Fruit fly (Drosophila melanogaster) whole organism, embryonic: ENCODE data around the gene Mvb12.

ENCODE experiments used
- ATbp ChIP-seq: fragments of 200-800 bp; sonication (Bioruptor generic); optimal IDR thresholded peaks from 2 replicates; lab custom pipeline; 2017; ENCODE audit warnings: missing biosample characterization, mild to moderate bottlenecking, missing genetic modification characterization, missing genetic modification reagents
- Antp ChIP-seq: fragments of 200-800 bp; sonication (Bioruptor generic); optimal IDR thresholded peaks from 3 replicates; lab custom pipeline; 2016; ENCODE audit warnings: missing biosample characterization, missing genetic modification characterization
- Bdp1 ChIP-seq: fragments of 200-800 bp; sonication (Bioruptor generic); optimal IDR thresholded peaks from 3 replicates; lab custom pipeline; 2016; ENCODE audit warnings: missing biosample characterization, missing genetic modification characterization
- CG1024 ChIP-seq: fragments of 200-800 bp; sonication (Bioruptor generic); IDR thresholded peaks from 2 replicates; pipeline ENCODE4 v1.3.6; 2022; ENCODE audit warnings: missing biosample characterization, missing genetic modification characterization
- CG10321 ChIP-seq: fragments of 200-800 bp; sonication (Bioruptor generic); IDR thresholded peaks from 2 replicates; pipeline ENCODE4 v1.3.6; 2022; ENCODE audit warnings: missing biosample characterization, missing genetic modification characterization
- CG10431 ChIP-seq: fragments of 200-800 bp; sonication (Bioruptor generic); optimal IDR thresholded peaks from 3 replicates; lab custom pipeline; 2018; ENCODE audit warnings: missing biosample characterization, mild to moderate bottlenecking, missing genetic modification characterization
- CG11247 ChIP-seq: fragments of 200-800 bp; sonication (Bioruptor generic); IDR thresholded peaks from 2 replicates; pipeline ENCODE4 v1.3.6; 2022; ENCODE audit warnings: missing biosample characterization, missing genetic modification characterization
- CG11723 ChIP-seq: fragments of 200-800 bp; sonication (Bioruptor generic); optimal IDR thresholded peaks from 2 replicates; lab custom pipeline; 2017; ENCODE audit warnings: missing biosample characterization, mild to moderate bottlenecking, missing genetic modification characterization
- CG12942 ChIP-seq: fragments of 200-800 bp; sonication (Bioruptor generic); optimal IDR thresholded peaks from 3 replicates; lab custom pipeline; 2016; ENCODE audit warnings: missing biosample characterization, missing genetic modification characterization
- CG15011 ChIP-seq: fragments of 200-800 bp; sonication (Bioruptor generic); optimal IDR thresholded peaks from 3 replicates; lab custom pipeline; 2018; ENCODE audit warnings: missing biosample characterization, mild to moderate bottlenecking, missing genetic modification characterization
- CG1647 ChIP-seq: fragments of 200-800 bp; sonication (Bioruptor generic); optimal IDR thresholded peaks from 3 replicates; lab custom pipeline; 2016; ENCODE audit warnings: missing biosample characterization, missing genetic modification characterization
- CG17186 ChIP-seq: fragments of 200-800 bp; sonication (Bioruptor generic); optimal IDR thresholded peaks from 3 replicates; lab custom pipeline; 2017; ENCODE audit warnings: missing biosample characterization, missing genetic modification reagents, missing genetic modification characterization
- CG2120 ChIP-seq: fragments of 200-800 bp; sonication (Bioruptor generic); optimal IDR thresholded peaks from 3 replicates; lab custom pipeline; 2016; ENCODE audit warnings: missing biosample characterization, missing genetic modification characterization
- CG31388 ChIP-seq: fragments of 200-800 bp; sonication (Bioruptor generic); optimal IDR thresholded peaks from 2 replicates; lab custom pipeline; 2016; ENCODE audit warnings: missing biosample characterization, missing genetic modification characterization
- CG3995 ChIP-seq: fragments of 200-800 bp; sonication (Bioruptor generic); optimal IDR thresholded peaks from 3 replicates; lab custom pipeline; 2016; ENCODE audit warnings: missing biosample characterization, missing genetic modification characterization
- CG4360 ChIP-seq: fragments of 200-800 bp; sonication (Bioruptor generic); IDR thresholded peaks from 2 replicates; pipeline ENCODE4 v1.3.6; 2022; ENCODE audit warnings: missing biosample characterization, missing genetic modification characterization
- CG5953 ChIP-seq: fragments of 200-800 bp; sonication (Bioruptor generic); IDR thresholded peaks from 2 replicates; pipeline ENCODE4 v1.3.6; 2022; ENCODE audit warnings: missing biosample characterization, missing genetic modification characterization
- CG6683 ChIP-seq: fragments of 200-800 bp; sonication (Bioruptor generic); optimal IDR thresholded peaks from 2 replicates; lab custom pipeline; 2017; ENCODE audit warnings: missing biosample characterization, mild to moderate bottlenecking, missing genetic modification characterization, missing genetic modification reagents
- CG6689 ChIP-seq: fragments of 200-800 bp; sonication (Bioruptor generic); IDR thresholded peaks from 2 replicates; pipeline ENCODE4 v1.3.6; 2022; ENCODE audit warnings: missing biosample characterization, missing genetic modification characterization
- CG6854 ChIP-seq: fragments of 200-800 bp; sonication (Bioruptor generic); optimal IDR thresholded peaks from 3 replicates; lab custom pipeline; 2017; ENCODE audit warnings: missing biosample characterization, mild to moderate bottlenecking, missing genetic modification characterization
- CG7987 ChIP-seq: fragments of 200-800 bp; sonication (Bioruptor generic); optimal IDR thresholded peaks from 2 replicates; lab custom pipeline; 2018; ENCODE audit warnings: missing biosample characterization, mild to moderate bottlenecking, missing genetic modification characterization, moderate library complexity
- CrebB ChIP-seq: fragments of 200-800 bp; sonication (Bioruptor generic); optimal IDR thresholded peaks from 3 replicates; lab custom pipeline; 2018; ENCODE audit warnings: missing biosample characterization, mild to moderate bottlenecking, missing genetic modification characterization
- Dp ChIP-seq: fragments of 200-800 bp; sonication (Bioruptor generic); optimal IDR thresholded peaks from 2 replicates; lab custom pipeline; 2018; ENCODE audit warnings: missing biosample characterization, mild to moderate bottlenecking, missing genetic modification characterization, moderate library complexity
- Dref ChIP-seq: fragments of 200-800 bp; sonication (Bioruptor generic); IDR thresholded peaks from 2 replicates; pipeline ENCODE4 v1.3.6; 2022; ENCODE audit warnings: missing biosample characterization, missing genetic modification characterization
- E2f1 ChIP-seq: fragments of 200-800 bp; sonication (Bioruptor generic); IDR thresholded peaks from 2 replicates; pipeline ENCODE4 v1.3.6; 2022; ENCODE audit warnings: missing biosample characterization, missing genetic modification characterization
- Eip74EF ChIP-seq, 2 experiments: fragments of 200-800 bp in 1 of 2; fragments of >200 bp in 1 of 2; sonication (Bioruptor generic) in 1 of 2; optimal IDR thresholded peaks; 2 replicates each; lab custom pipeline; 2017 to 2019; ENCODE audit warnings: missing biosample characterization in 2 of 2, missing genetic modification characterization in 2 of 2, mild to moderate bottlenecking in 1 of 2, moderate library complexity in 1 of 2
- Ets97D ChIP-seq: fragments of 200-800 bp; sonication (Bioruptor generic); optimal IDR thresholded peaks from 3 replicates; lab custom pipeline; 2016; ENCODE audit warnings: missing biosample characterization, missing genetic modification characterization
- GATAe ChIP-seq: fragments of 200-800 bp; sonication (Bioruptor generic); conservative IDR thresholded peaks from 2 replicates; pipeline ENCODE4 v1.3.6; 2022; ENCODE audit warnings: missing biosample characterization, missing genetic modification characterization
- Gug ChIP-seq: fragments of 200-800 bp; sonication (Bioruptor generic); IDR thresholded peaks from 4 replicates; pipeline ENCODE4 v1.3.6; 2022; ENCODE audit warnings: missing biosample characterization, missing genetic modification characterization
- HLH3B ChIP-seq: fragments of 200-800 bp; sonication (Bioruptor generic); IDR thresholded peaks from 2 replicates; pipeline ENCODE4 v1.3.6; 2022; ENCODE audit warnings: missing biosample characterization, missing genetic modification characterization
- HLHmδ ChIP-seq: fragments of 200-800 bp; sonication (Bioruptor generic); optimal IDR thresholded peaks from 2 replicates; lab custom pipeline; 2018; ENCODE audit warnings: missing biosample characterization, mild to moderate bottlenecking, missing genetic modification characterization, moderate library complexity
- HmgZ ChIP-seq: fragments of 200-800 bp; sonication (Bioruptor generic); optimal IDR thresholded peaks from 2 replicates; lab custom pipeline; 2018; ENCODE audit warnings: missing biosample characterization, mild to moderate bottlenecking, missing genetic modification characterization
- Hmx ChIP-seq: fragments of 200-800 bp; sonication (Bioruptor generic); optimal IDR thresholded peaks from 2 replicates; lab custom pipeline; 2016; ENCODE audit warnings: missing biosample characterization, missing genetic modification characterization
- Hr51 ChIP-seq, 2 experiments: fragments of 200-800 bp; sonication (Bioruptor generic); optimal IDR thresholded peaks; 2 replicates in 1 of 2; 3 replicates in 1 of 2; lab custom pipeline; 2016 to 2018; ENCODE audit warnings: missing biosample characterization in 2 of 2, missing genetic modification characterization in 2 of 2, mild to moderate bottlenecking in 1 of 2, moderate library complexity in 1 of 2
- Lhr ChIP-seq: fragments of 200-800 bp; sonication (Bioruptor generic); optimal IDR thresholded peaks from 3 replicates; lab custom pipeline; 2017; ENCODE audit warnings: mild to moderate bottlenecking, missing biosample characterization, missing genetic modification reagents, missing genetic modification characterization
- Sox102F ChIP-seq: fragments of 200-800 bp; sonication (Bioruptor generic); optimal IDR thresholded peaks from 2 replicates; lab custom pipeline; 2018; ENCODE audit warnings: missing biosample characterization, mild to moderate bottlenecking, missing genetic modification characterization, moderate library complexity
- ara ChIP-seq: fragments of 200-800 bp; sonication (Bioruptor generic); IDR thresholded peaks from 2 replicates; pipeline ENCODE4 v1.3.6; 2022; ENCODE audit warnings: missing biosample characterization, missing genetic modification characterization
- bab2 ChIP-seq: fragments of 200-800 bp; sonication (Bioruptor generic); optimal IDR thresholded peaks from 2 replicates; lab custom pipeline; 2016; ENCODE audit warnings: missing biosample characterization, missing genetic modification characterization
- btn ChIP-seq: fragments of 200-800 bp; sonication (Bioruptor generic); optimal IDR thresholded peaks from 2 replicates; lab custom pipeline; 2016; ENCODE audit warnings: missing biosample characterization, missing genetic modification characterization
- caup ChIP-seq: fragments of 200-800 bp; sonication (Bioruptor generic); optimal IDR thresholded peaks from 3 replicates; lab custom pipeline; 2017; ENCODE audit warnings: missing biosample characterization, mild to moderate bottlenecking, missing genetic modification characterization, moderate library complexity; ENCODE audit not compliant: severe bottlenecking
- dati ChIP-seq: fragments of 200-800 bp; sonication (Bioruptor generic); IDR thresholded peaks from 2 replicates; pipeline ENCODE4 v1.3.6; 2022; ENCODE audit warnings: missing biosample characterization, missing genetic modification characterization
- dimm ChIP-seq: fragments of 200-800 bp; sonication (Bioruptor generic); IDR thresholded peaks from 2 replicates; pipeline ENCODE4 v1.3.6; 2022; ENCODE audit warnings: missing biosample characterization, missing genetic modification characterization
- ems ChIP-seq: fragments of 200-800 bp; sonication (Bioruptor generic); optimal IDR thresholded peaks from 3 replicates; lab custom pipeline; 2016; ENCODE audit warnings: missing biosample characterization, missing genetic modification characterization
- gem ChIP-seq: fragments of 200-800 bp; sonication (Bioruptor generic); optimal IDR thresholded peaks from 2 replicates; lab custom pipeline; 2019; ENCODE audit warnings: missing biosample characterization, mild to moderate bottlenecking, missing genetic modification characterization, moderate library complexity
- ken ChIP-seq: fragments of 200-800 bp; sonication (Bioruptor generic); IDR thresholded peaks from 3 replicates; pipeline ENCODE4 v1.3.6; 2022; ENCODE audit warnings: missing biosample characterization, missing genetic modification characterization
- lilli ChIP-seq: fragments of 200-800 bp; sonication (Bioruptor generic); optimal IDR thresholded peaks from 3 replicates; lab custom pipeline; 2016; ENCODE audit warnings: missing biosample characterization, missing genetic modification characterization
- lmd ChIP-seq: fragments of 200-800 bp; sonication (Bioruptor generic); IDR thresholded peaks from 2 replicates; pipeline ENCODE4 v1.3.6; 2022; ENCODE audit warnings: missing biosample characterization, missing genetic modification characterization
- oc ChIP-seq: fragments of 200-800 bp; sonication (Bioruptor generic); optimal IDR thresholded peaks from 2 replicates; lab custom pipeline; 2018; ENCODE audit warnings: missing biosample characterization, mild to moderate bottlenecking, missing genetic modification characterization, moderate library complexity
- org-1 ChIP-seq: fragments of 200-800 bp; sonication (Bioruptor generic); optimal IDR thresholded peaks from 2 replicates; lab custom pipeline; 2017; ENCODE audit warnings: missing biosample characterization, missing genetic modification characterization
- otp ChIP-seq: fragments of 200-800 bp; sonication (Bioruptor generic); IDR thresholded peaks from 3 replicates; pipeline ENCODE4, ENCODE4 v1.3.6; 2022; ENCODE audit warnings: missing biosample characterization, missing genetic modification characterization
- slou ChIP-seq: fragments of 200-800 bp; sonication (Bioruptor generic); optimal IDR thresholded peaks from 3 replicates; lab custom pipeline; 2016; ENCODE audit warnings: missing biosample characterization, missing genetic modification characterization
- twi ChIP-seq: fragments of 200-800 bp; optimal IDR thresholded peaks from 2 replicates; lab custom pipeline; 2019; ENCODE audit warnings: missing biosample characterization, mild to moderate bottlenecking, missing genetic modification characterization, moderate library complexity
- zfh2 ChIP-seq: fragments of 200-800 bp; sonication (Bioruptor generic); optimal IDR thresholded peaks from 2 replicates; lab custom pipeline; 2016; ENCODE audit warnings: missing biosample characterization, missing genetic modification characterization

Gene Mvb12

DNA sequence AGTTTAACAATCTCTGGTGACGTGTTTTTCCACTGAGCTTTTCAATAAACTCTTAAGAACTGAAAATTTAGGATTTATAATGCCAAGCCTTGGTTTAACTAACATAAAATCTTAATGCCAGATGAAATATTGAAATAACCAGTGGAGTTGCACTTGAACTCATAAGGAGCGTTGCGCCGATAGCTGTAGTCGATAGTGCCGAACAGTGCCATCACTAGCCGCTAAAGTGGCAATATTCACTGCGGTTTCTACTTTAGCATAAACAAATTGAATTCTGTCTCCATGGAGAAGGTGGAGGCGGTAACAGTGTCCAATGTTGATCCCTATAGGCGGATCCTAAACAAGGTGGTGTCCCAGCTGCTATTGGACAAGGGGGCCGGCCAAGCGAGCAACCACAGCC is 664 bp upstream of the Mvb12 start, which contains the start of gene Taf8 (continued):
- TF ChIP-seq ara (no peak), CG2120 (GFP tag; lab: Kevin White, UChicago) (peak; percentile 21), Gug (peak; percentile 49; the same call in 1 of the 4 replicates), HLHmδ (no peak), Hr51 (GFP tag; optimal IDR thresholded peaks at IDR 0.05; lab: Kevin White, UChicago) (no peak), Lhr (GFP tag; lab: Kevin White, UChicago) (no peak), btn (no peak), CG1647 (GFP tag; lab: Kevin White, UChicago) (no peak), CG11723 (GFP tag; lab: Kevin White, UChicago) (no peak), CG31388 (GFP tag; lab: Kevin White, UChicago) (no peak), CG6683 (GFP tag; lab: Kevin White, UChicago) (no peak), dati (GFP tag; lab: Robert Waterston, UW) (no peak), CG15011 (GFP tag; lab: Kevin White, UChicago) (no peak), gem (tag; lab: Kevin White, UChicago) (no peak), CG17186 (GFP tag; lab: Kevin White, UChicago) (no peak), zfh2 (GFP tag; lab: Kevin White, UChicago) (peak; percentile 38), Bdp1 (GFP tag; lab: Kevin White, UChicago) (no peak), CG12942 (GFP tag; lab: Kevin White, UChicago) (no peak), CG11247 (GFP tag; lab: Robert Waterston, UW) (no peak), Dref (peak; percentile 64), Ets97D (GFP tag; lab: Kevin White, UChicago) (no peak), CrebB (tag; lab: Kevin White, UChicago) (no peak), Eip74EF (GFP tag; optimal IDR thresholded peaks at IDR 0.05; lab: Kevin White, UChicago) (no peak), CG4360 (GFP tag; lab: Robert Waterston, UW) (no peak), HmgZ (tag; lab: Kevin White, UChicago) (no peak), oc (tag; lab: Kevin White, UChicago) (no peak), CG6689 (no peak), ems (GFP tag; lab: Kevin White, UChicago) (no peak), CG3995 (no peak), CG10321 (GFP tag; lab: Robert Waterston, UW) (no peak), CG1024 (GFP tag; lab: Robert Waterston, UW) (no peak), ATbp (no peak), GATAe (GFP tag; lab: Robert Waterston, UW) (no peak), E2f1 (GFP tag; lab: Robert Waterston, UW) (no peak), Antp (GFP tag; lab: Kevin White, UChicago) (peak; percentile 12), caup (no peak), dimm (GFP tag; lab: Robert Waterston, UW) (no peak), Dp (GFP tag; lab: Kevin White, UChicago) (no peak), org-1 (GFP tag; lab: Kevin White, UChicago) (no peak), CG7987 (GFP tag; lab: Kevin White, UChicago) (no peak), lilli (GFP tag; lab: Kevin White, UChicago) (no peak), otp (GFP tag; lab: Robert Waterston, UW) (no peak), slou (no peak), twi (no peak), lmd (no peak), Hmx (no peak), ken (GFP tag; lab: Robert Waterston, UW) (no peak), CG10431 (GFP tag; lab: Kevin White, UChicago) (no peak), bab2 (no peak), CG5953 (GFP tag; lab: Robert Waterston, UW) (no peak), HLH3B (GFP tag; lab: Robert Waterston, UW) (no peak), CG6854 (GFP tag; lab: Kevin White, UChicago) (no peak), Sox102F (GFP tag; lab: Kevin White, UChicago) (no peak)
